Worm (Caenorhabditis elegans) whole organism, mixed stage, embryonic: ENCODE data around the gene gur-4.

Source experiments
- M03D4.4 ChIP-seq: sonication (generic microtip); optimal IDR thresholded peaks from 2 replicates; lab custom pipeline; 2017; ENCODE audit warnings: mild to moderate bottlenecking, missing genetic modification characterization, missing compliant biosample characterization
- bed-3 ChIP-seq: fragments of 200-800 bp; sonication (Bioruptor generic); optimal IDR thresholded peaks from 3 replicates; lab custom pipeline; 2018; ENCODE audit warnings: mild to moderate bottlenecking, missing genetic modification characterization, moderate library complexity, missing compliant biosample characterization
- blmp-1 ChIP-seq: fragments of 150-350 bp; optimal IDR thresholded peaks from 2 replicates; lab custom pipeline; 2014; ENCODE audit warnings: missing biosample characterization, missing genetic modification characterization
- ceh-43 ChIP-seq: fragments of 200-800 bp; sonication (Bioruptor generic); optimal IDR thresholded peaks from 2 replicates; lab custom pipeline; 2018; ENCODE audit warnings: mild to moderate bottlenecking, missing genetic modification characterization, moderate library complexity, missing compliant biosample characterization
- ceh-83 ChIP-seq: fragments of 200-800 bp; sonication (Bioruptor generic); optimal IDR thresholded peaks from 2 replicates; lab custom pipeline; 2018; ENCODE audit warnings: mild to moderate bottlenecking, missing genetic modification characterization, missing compliant biosample characterization
- ces-1 ChIP-seq: fragments of 150-350 bp; optimal IDR thresholded peaks from 2 replicates; lab custom pipeline; 2014; ENCODE audit warnings: missing biosample characterization, missing genetic modification reagents, missing genetic modification characterization
- cnd-1 ChIP-seq: fragments of 200-800 bp; sonication (Bioruptor generic); optimal IDR thresholded peaks from 2 replicates; lab custom pipeline; 2018; ENCODE audit warnings: mild to moderate bottlenecking, missing genetic modification characterization, missing compliant biosample characterization
- drap-1 ChIP-seq: fragments of 200-800 bp; sonication (Bioruptor generic); optimal IDR thresholded peaks from 3 replicates; lab custom pipeline; 2018; ENCODE audit warnings: mild to moderate bottlenecking, missing genetic modification characterization, missing compliant biosample characterization
- elt-1 ChIP-seq: sonication (generic microtip); optimal IDR thresholded peaks from 2 replicates; lab custom pipeline; 2017; ENCODE audit warnings: missing genetic modification characterization, mild to moderate bottlenecking, missing compliant biosample characterization, antibody characterized with exemption, moderate library complexity, borderline replicate concordance; ENCODE audit not compliant: insufficient read depth
- elt-3 ChIP-seq: fragments of 150-350 bp; optimal IDR thresholded peaks from 2 replicates; lab custom pipeline; 2014; ENCODE audit warnings: missing biosample characterization, missing genetic modification characterization
- flh-1 ChIP-seq: fragments of 200-800 bp; sonication (Bioruptor generic); optimal IDR thresholded peaks from 2 replicates; lab custom pipeline; 2018; ENCODE audit warnings: mild to moderate bottlenecking, missing genetic modification characterization, moderate library complexity, missing compliant biosample characterization
- ham-2 ChIP-seq: fragments of 200-800 bp; sonication (Bioruptor generic); optimal IDR thresholded peaks from 2 replicates; lab custom pipeline; 2018; ENCODE audit warnings: mild to moderate bottlenecking, missing genetic modification characterization, missing compliant biosample characterization
- hlh-1 ChIP-seq: fragments of 150-350 bp; optimal IDR thresholded peaks from 2 replicates; lab custom pipeline; 2014; ENCODE audit warnings: missing biosample characterization, missing genetic modification reagents, missing genetic modification characterization
- lin-13 ChIP-seq: fragments of 150-350 bp; optimal IDR thresholded peaks from 2 replicates; lab custom pipeline; 2014; ENCODE audit warnings: missing biosample characterization, missing genetic modification characterization
- lin-32 ChIP-seq: fragments of 200-800 bp; sonication (Bioruptor generic); optimal IDR thresholded peaks from 2 replicates; lab custom pipeline; 2018; ENCODE audit warnings: mild to moderate bottlenecking, missing genetic modification characterization, missing compliant biosample characterization
- lsy-2 ChIP-seq: fragments of 150-350 bp; optimal IDR thresholded peaks from 2 replicates; lab custom pipeline; 2014; ENCODE audit warnings: missing biosample characterization, missing genetic modification characterization
- mab-5 ChIP-seq: fragments of 150-350 bp; optimal IDR thresholded peaks from 2 replicates; lab custom pipeline; 2014; ENCODE audit warnings: missing biosample characterization, missing genetic modification characterization
- mep-1 ChIP-seq: fragments of 150-350 bp; optimal IDR thresholded peaks from 2 replicates; lab custom pipeline; 2017; ENCODE audit warnings: missing biosample characterization, missing genetic modification reagents, missing genetic modification characterization, inconsistent platforms
- mls-2 ChIP-seq: sonication (generic microtip); optimal IDR thresholded peaks from 2 replicates; lab custom pipeline; 2016; ENCODE audit warnings: mild to moderate bottlenecking, missing genetic modification characterization, moderate library complexity, missing compliant biosample characterization
- nhr-12 ChIP-seq: fragments of 150-350 bp; optimal IDR thresholded peaks from 2 replicates; lab custom pipeline; 2014; ENCODE audit warnings: missing biosample characterization, missing genetic modification characterization
- nhr-2 ChIP-seq: fragments of 150-350 bp; optimal IDR thresholded peaks from 2 replicates; lab custom pipeline; 2014; ENCODE audit warnings: missing biosample characterization, missing genetic modification characterization
- nhr-237 ChIP-seq: fragments of 150-350 bp; optimal IDR thresholded peaks from 2 replicates; lab custom pipeline; 2014; ENCODE audit warnings: missing biosample characterization, missing genetic modification characterization
- nhr-28 ChIP-seq: fragments of 150-350 bp; optimal IDR thresholded peaks from 2 replicates; lab custom pipeline; 2014; ENCODE audit warnings: missing biosample characterization, missing genetic modification characterization
- nhr-76 ChIP-seq: sonication (generic microtip); optimal IDR thresholded peaks from 2 replicates; lab custom pipeline; 2017; ENCODE audit warnings: missing biosample characterization, missing genetic modification characterization
- sem-2 ChIP-seq: fragments of 200-800 bp; sonication (Bioruptor generic); optimal IDR thresholded peaks from 2 replicates; lab custom pipeline; 2018; ENCODE audit warnings: mild to moderate bottlenecking, missing genetic modification characterization, missing compliant biosample characterization
- snpc-4 ChIP-seq: fragments of 150-350 bp; optimal IDR thresholded peaks from 2 replicates; lab custom pipeline; 2014; ENCODE audit warnings: missing biosample characterization, missing genetic modification characterization
- sptf-1 ChIP-seq: sonication (generic microtip); optimal IDR thresholded peaks from 2 replicates; lab custom pipeline; 2017; ENCODE audit warnings: mild to moderate bottlenecking, missing genetic modification characterization, moderate library complexity, missing compliant biosample characterization
- tbx-8 ChIP-seq: fragments of 200-800 bp; sonication (Bioruptor generic); optimal IDR thresholded peaks from 2 replicates; lab custom pipeline; 2018; ENCODE audit warnings: mild to moderate bottlenecking, missing genetic modification characterization, moderate library complexity, missing compliant biosample characterization
- unc-120 ChIP-seq: sonication (generic microtip); optimal IDR thresholded peaks from 2 replicates; lab custom pipeline; 2017; ENCODE audit warnings: missing genetic modification characterization, missing compliant biosample characterization; ENCODE audit not compliant: poor library complexity, severe bottlenecking
- unc-39 ChIP-seq: fragments of 150-350 bp; optimal IDR thresholded peaks from 2 replicates; lab custom pipeline; 2014; ENCODE audit warnings: missing biosample characterization, missing genetic modification characterization
- unc-62 ChIP-seq: fragments of 150-350 bp; optimal IDR thresholded peaks from 2 replicates; lab custom pipeline; 2014; ENCODE audit warnings: missing biosample characterization, missing genetic modification reagents, missing genetic modification characterization
- zip-8 ChIP-seq: fragments of 150-350 bp; optimal IDR thresholded peaks from 2 replicates; lab custom pipeline; 2014; ENCODE audit warnings: missing biosample characterization, missing genetic modification characterization

Gene gur-4

ce11 chrII:14137538-14137937 lies 33.0 kb downstream of the gur-4 start, which contains the start of gene K09E4.1:
Gene K09E4.1, plus strand, starts transcription at chrII:14137838.
- TF ChIP-seq snpc-4 (no peak), sptf-1 (tag; lab: Kevin White, UChicago) (no peak), zip-8 (tag; lab: Kevin White, UChicago) (no peak), ham-2 (GFP tag; lab: Kevin White, UChicago) (no peak), nhr-2 (no peak), nhr-12 (tag; lab: Kevin White, UChicago) (no peak), hlh-1 (tag; lab: Kevin White, UChicago) (no peak), drap-1 (GFP tag; lab: Kevin White, UChicago) (no peak), lin-32 (no peak), flh-1 (GFP tag; lab: Kevin White, UChicago) (no peak), lsy-2 (tag; lab: Kevin White, UChicago) (no peak), sem-2 (GFP tag; lab: Kevin White, UChicago) (no peak), mab-5 (no peak), nhr-28 (tag; lab: Kevin White, UChicago) (no peak), tbx-8 (GFP tag; lab: Kevin White, UChicago) (no peak), ces-1 (GFP tag; lab: Kevin White, UChicago) (no peak), unc-62 (GFP tag; lab: Kevin White, UChicago) (no peak), elt-3 (tag; lab: Kevin White, UChicago) (no peak)

- TF ChIP-seq mep-1 (tag; lab: Kevin White, UChicago), result no peak
- TF ChIP-seq ceh-83 (GFP tag; lab: Kevin White, UChicago), result no peak
- TF ChIP-seq M03D4.4, result no peak
- no peak for TF ChIP-seq blmp-1 (tag; lab: Kevin White, UChicago)
- no peak for TF ChIP-seq lsy-2 (tag; lab: Kevin White, UChicago)
- TF ChIP-seq unc-39 (tag; lab: Kevin White, UChicago), result no peak
- no peak for TF ChIP-seq sptf-1 (tag; lab: Kevin White, UChicago)
- no peak for TF ChIP-seq elt-3 (tag; lab: Kevin White, UChicago)
Observed at ce11 chrII:14138849-14139419, 34.4 kb downstream of the gur-4 start.

- TF ChIP-seq sptf-1 (tag; lab: Kevin White, UChicago) (peak; percentile 7), ces-1 (GFP tag; lab: Kevin White, UChicago) (peak; percentile 30), lsy-2 (tag; lab: Kevin White, UChicago) (peak; percentile 8)
Observed at ce11 chrII:14142098-14142554, 37.6 kb downstream of the gur-4 start, which contains the start of gene cacn-1. Gene cacn-1, minus strand, starts transcription at chrII:14142148.

DNA sequence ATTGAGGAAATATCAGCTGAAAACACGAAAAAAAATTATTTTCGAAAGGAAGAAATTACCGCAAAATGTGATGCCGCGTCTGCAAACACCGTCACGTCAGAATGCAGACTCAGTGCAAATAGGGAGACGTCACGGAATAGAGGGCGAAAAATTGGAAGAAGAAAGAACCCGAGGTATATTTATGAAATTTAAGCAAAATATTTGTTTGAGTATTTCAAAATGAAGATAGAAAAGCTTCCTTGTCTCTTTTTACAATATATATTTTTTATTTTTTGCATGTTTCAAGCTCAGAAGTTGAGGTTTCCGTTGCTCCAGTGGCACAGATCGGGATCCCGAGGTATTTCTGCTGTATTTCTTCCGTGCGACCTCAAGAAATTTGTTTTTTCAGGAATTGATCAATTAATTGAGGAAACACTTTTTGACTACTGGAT lies 39.3 kb downstream of the gur-4 start, which contains the start of gene W03H9.2:
TSS of gene W03H9.2 (minus strand) at position 32 of the 431 bp plus-strand sequence.
- TF ChIP-seq ceh-83 (GFP tag; lab: Kevin White, UChicago) (peak; percentile 78), elt-1 (tag; lab: Kevin White, UChicago) (no peak), bed-3 (GFP tag; lab: Kevin White, UChicago) (peak; percentile 70), mab-5 (no peak), ces-1 (GFP tag; lab: Kevin White, UChicago) (peak; percentile 69), lsy-2 (tag; lab: Kevin White, UChicago) (peak; percentile 48), lin-32 (peak; percentile 9), lin-13 (tag; lab: Kevin White, UChicago) (peak; percentile 6), tbx-8 (GFP tag; lab: Kevin White, UChicago) (no peak), ham-2 (GFP tag; lab: Kevin White, UChicago) (peak; percentile 8), blmp-1 (tag; lab: Kevin White, UChicago) (no peak), M03D4.4 (peak; percentile 74), drap-1 (GFP tag; lab: Kevin White, UChicago) (peak; percentile 70), nhr-12 (tag; lab: Kevin White, UChicago) (no peak), sptf-1 (tag; lab: Kevin White, UChicago) (peak; percentile 81), mep-1 (tag; lab: Kevin White, UChicago) (no peak), unc-62 (GFP tag; lab: Kevin White, UChicago) (no peak), flh-1 (GFP tag; lab: Kevin White, UChicago) (no peak), sem-2 (GFP tag; lab: Kevin White, UChicago) (no peak), nhr-237 (tag; lab: Kevin White, UChicago) (peak; percentile 43), mls-2 (peak; percentile 54), unc-39 (tag; lab: Kevin White, UChicago) (no peak), ceh-43 (no peak), nhr-76 (tag; lab: Kevin White, UChicago) (no peak), unc-120 (peak; percentile 75), cnd-1 (tag; lab: Kevin White, UChicago) (peak; percentile 62)
- TF ChIP-seq, all 35 proteins: peak for 14
